Fruit fly (Drosophila melanogaster): ENCODE measurements around the gene CG7988.

Gene CG7988

dm6 chr3R:18171983-18172967 lies 48.1 kb upstream of the CG7988 start (continued):
- TF ChIP-seq B-H1 (GFP tag; IDR thresholded peaks at IDR 0.05): peak; percentile 83
- TF ChIP-seq nom (GFP tag; optimal IDR thresholded peaks at IDR 0.05): no peak
- TF ChIP-seq Hmx (GFP tag; optimal IDR thresholded peaks at IDR 0.05): peak; percentile 78
- TF ChIP-seq CG5180 (GFP tag; optimal IDR thresholded peaks at IDR 0.05): peak; percentile 84
- TF ChIP-seq CG18619 (GFP tag; optimal IDR thresholded peaks at IDR 0.05): peak; percentile 93
- TF ChIP-seq Ets97D (GFP tag; optimal IDR thresholded peaks at IDR 0.05): peak; percentile 69
- TF ChIP-seq chif (GFP tag; optimal IDR thresholded peaks at IDR 0.05): peak; percentile 88 to 93
- TF ChIP-seq CG12769 (tag; optimal IDR thresholded peaks at IDR 0.05): no peak
- peak; percentile 48 for TF ChIP-seq grn (GFP tag; optimal IDR thresholded peaks at IDR 0.05)
- no peak for TF ChIP-seq abd-A (tag; optimal IDR thresholded peaks at IDR 0.05)
- TF ChIP-seq Elba2 (GFP tag; optimal IDR thresholded peaks at IDR 0.05): peak; percentile 66
- no peak for TF ChIP-seq pita (GFP tag; optimal IDR thresholded peaks at IDR 0.05)
- TF ChIP-seq CG12071 (GFP tag; optimal IDR thresholded peaks at IDR 0.05): peak; percentile 84
- peak; percentile 86 for TF ChIP-seq CG9876 (GFP tag; optimal IDR thresholded peaks at IDR 0.05)
- peak; percentile 93 for TF ChIP-seq unpg (GFP tag; optimal IDR thresholded peaks at IDR 0.05)
- TF ChIP-seq nerfin-1 (tag; optimal IDR thresholded peaks at IDR 0.05): peak; percentile 93
- peak; percentile 71 for TF ChIP-seq CG11085 (GFP tag; IDR thresholded peaks at IDR 0.05)
- peak; percentile 86 for TF ChIP-seq ranshi (GFP tag; IDR thresholded peaks at IDR 0.05)
- TF ChIP-seq sisA (GFP tag; IDR thresholded peaks at IDR 0.05): peak; percentile 91
- TF ChIP-seq vnd (GFP tag; IDR thresholded peaks at IDR 0.05; ENCODE audit: partially characterized antibody): no peak
- peak; percentile 91 for TF ChIP-seq CG17385 (GFP tag; optimal IDR thresholded peaks at IDR 0.05)
- TF ChIP-seq Hr39 (optimal IDR thresholded peaks at IDR 0.05): no peak
- peak; percentile 66 for TF ChIP-seq CG3995 (GFP tag; optimal IDR thresholded peaks at IDR 0.05)
- TF ChIP-seq usp (GFP tag; optimal IDR thresholded peaks at IDR 0.05): no peak
- peak; percentile 93 for TF ChIP-seq CG12104 (GFP tag; optimal IDR thresholded peaks at IDR 0.05)
- TF ChIP-seq bab2 (GFP tag; optimal IDR thresholded peaks at IDR 0.05): peak; percentile 92
- TF ChIP-seq HLHmδ (GFP tag; optimal IDR thresholded peaks at IDR 0.05): no peak
- TF ChIP-seq CG14710 (tag; optimal IDR thresholded peaks at IDR 0.05): peak; percentile 93
- TF ChIP-seq NFAT (GFP tag; IDR thresholded peaks at IDR 0.05): peak; percentile 63; the same call in 1 of the 2 replicates
- no peak for TF ChIP-seq CG8478 (optimal IDR thresholded peaks at IDR 0.05)
- peak; percentile 60 for TF ChIP-seq wek (GFP tag; optimal IDR thresholded peaks at IDR 0.05)
- TF ChIP-seq cato (GFP tag; optimal IDR thresholded peaks at IDR 0.05; ENCODE audit: borderline replicate concordance): peak; percentile 89
- no peak for TF ChIP-seq hkb (optimal IDR thresholded peaks at IDR 0.05)
- TF ChIP-seq hkb (GFP tag; IDR thresholded peaks at IDR 0.05): peak; percentile 90
- peak; percentile 94 for TF ChIP-seq Xbp1 (GFP tag; optimal IDR thresholded peaks at IDR 0.05)
- peak; percentile 97 for TF ChIP-seq CG2678 (tag; optimal IDR thresholded peaks at IDR 0.05)
- peak; percentile 85 for TF ChIP-seq Bdp1 (GFP tag; optimal IDR thresholded peaks at IDR 0.05)
- peak; percentile 93 for TF ChIP-seq Hand (GFP tag; optimal IDR thresholded peaks at IDR 0.05)
- TF ChIP-seq fd96Cb (tag; optimal IDR thresholded peaks at IDR 0.05): peak; percentile 95
- 0 out of 2 replicates have a peak, but pooled peaks have one; percentile 32 for TF ChIP-seq toy (GFP tag; IDR thresholded peaks at IDR 0.05)
- TF ChIP-seq CG9932 (GFP tag; IDR thresholded peaks at IDR 0.05): peak; percentile 82
- peak; percentile 90 for TF ChIP-seq maf-S (GFP tag; optimal IDR thresholded peaks at IDR 0.05)
- peak; percentile 61 for TF ChIP-seq emc (GFP tag; optimal IDR thresholded peaks at IDR 0.05)
- TF ChIP-seq kay (GFP tag; optimal IDR thresholded peaks at IDR 0.05): peak; percentile 88
- TF ChIP-seq CG1024 (GFP tag; IDR thresholded peaks at IDR 0.05): peak; percentile 77
- TF ChIP-seq CG2889 (GFP tag; IDR thresholded peaks at IDR 0.05): peak; percentile 71; the same call in 2 of the 3 replicates
- peak; percentile 79 for TF ChIP-seq Usf (GFP tag; optimal IDR thresholded peaks at IDR 0.05)
- peak; percentile 87 for TF ChIP-seq CG3847 (GFP tag; IDR thresholded peaks at IDR 0.05)
- peak; percentile 26 for TF ChIP-seq ftz-f1 (GFP tag; optimal IDR thresholded peaks at IDR 0.05)

All from whole organism, embryonic.